Worm (Caenorhabditis elegans) whole organism, L4 larva: ENCODE data around the gene C41G6.12.

Source experiments
- F26F4.8 ChIP-seq: fragments of 200-800 bp; sonication (Bioruptor generic); conservative IDR thresholded peaks from 2 replicates; pipeline ENCODE4 v1.3.6; 2022; ENCODE audit warnings: missing genetic modification characterization, missing compliant biosample characterization
- F49E8.2 ChIP-seq: sonication (generic microtip); optimal IDR thresholded peaks from 2 replicates; lab custom pipeline; 2016; ENCODE audit warnings: missing compliant biosample characterization, mild to moderate bottlenecking, missing genetic modification characterization, borderline replicate concordance
- R02D3.7 ChIP-seq: fragments of 150-350 bp; sonication (generic microtip); optimal IDR thresholded peaks from 3 replicates; lab custom pipeline; 2014; ENCODE audit warnings: missing biosample characterization, missing genetic modification characterization
- T20F7.1 ChIP-seq: fragments of 200-800 bp; sonication (Bioruptor generic); optimal IDR thresholded peaks from 2 replicates; lab custom pipeline; 2018; ENCODE audit warnings: mild to moderate bottlenecking, missing genetic modification characterization, missing compliant biosample characterization
- Y105C5A.15 ChIP-seq: fragments of 200-800 bp; sonication (Bioruptor generic); IDR thresholded peaks from 2 replicates; pipeline ENCODE4 v1.3.6; 2022; ENCODE audit warnings: missing genetic modification characterization, missing compliant biosample characterization
- Y48G9A.11 ChIP-seq: fragments of 200-800 bp; sonication (Bioruptor generic); IDR thresholded peaks from 2 replicates; pipeline ENCODE4 v1.3.6; 2022; ENCODE audit warnings: missing genetic modification reagents, missing genetic modification characterization, missing compliant biosample characterization
- ZK337.2 ChIP-seq: fragments of 200-800 bp; sonication (Bioruptor generic); IDR thresholded peaks from 2 replicates; pipeline ENCODE4 v1.3.6; 2022; ENCODE audit warnings: missing genetic modification reagents, missing genetic modification characterization, missing compliant biosample characterization
- ZK546.5 ChIP-seq, 2 experiments: sonication (generic microtip); optimal IDR thresholded peaks; 2 replicates each; lab custom pipeline; 2017; ENCODE audit warnings: missing biosample characterization in 2 of 2, missing genetic modification characterization in 2 of 2
- aha-1 ChIP-seq: fragments of 150-350 bp; peaks from one replicate; lab custom pipeline; 2014; ENCODE audit warnings: missing biosample characterization, missing genetic modification characterization
- attf-4 ChIP-seq: sonication (generic microtip); optimal IDR thresholded peaks from 3 replicates; lab custom pipeline; 2017; ENCODE audit warnings: missing biosample characterization, missing genetic modification characterization
- ceh-28 ChIP-seq: fragments of 150-350 bp; optimal IDR thresholded peaks from 2 replicates; lab custom pipeline; 2014; ENCODE audit warnings: missing biosample characterization, missing genetic modification reagents, missing genetic modification characterization
- ceh-44 ChIP-seq: fragments of 200-800 bp; sonication (Bioruptor generic); IDR thresholded peaks from 2 replicates; pipeline ENCODE4 v1.3.6; 2022; ENCODE audit warnings: missing genetic modification reagents, missing genetic modification characterization, missing compliant biosample characterization
- ceh-62 ChIP-seq: sonication (generic microtip); optimal IDR thresholded peaks from 2 replicates; lab custom pipeline; 2017; ENCODE audit warnings: missing biosample characterization, missing genetic modification characterization
- ces-1 ChIP-seq: fragments of 150-350 bp; sonication (generic microtip); optimal IDR thresholded peaks from 4 replicates; lab custom pipeline; 2014; ENCODE audit warnings: missing biosample characterization, missing genetic modification reagents, missing genetic modification characterization
- ctbp-1 ChIP-seq: fragments of 200-800 bp; sonication (Bioruptor generic); IDR thresholded peaks from 2 replicates; pipeline ENCODE4 v1.3.6; 2022; ENCODE audit warnings: missing genetic modification reagents, missing genetic modification characterization, missing compliant biosample characterization
- daf-16 ChIP-seq, 3 experiments: sonication (generic microtip); optimal IDR thresholded peaks; 2 replicates each; lab custom pipeline; 2016 to 2017; ENCODE audit warnings: missing genetic modification characterization in 3 of 3, missing genetic modification reagents in 3 of 3, mild to moderate bottlenecking in 2 of 3, missing compliant biosample characterization in 2 of 3, missing biosample characterization in 1 of 3, moderate library complexity in 1 of 3
- dmd-6 ChIP-seq: fragments of 200-800 bp; sonication (Bioruptor generic); IDR thresholded peaks from 2 replicates; pipeline ENCODE4 v1.3.6; 2022; ENCODE audit warnings: missing genetic modification reagents, missing genetic modification characterization, missing compliant biosample characterization
- dpl-1 ChIP-seq: fragments of 150-350 bp; optimal IDR thresholded peaks from 2 replicates; lab custom pipeline; 2014; ENCODE audit warnings: missing biosample characterization, missing genetic modification reagents, missing genetic modification characterization
- duxl-1 ChIP-seq: sonication (generic microtip); optimal IDR thresholded peaks from 2 replicates; lab custom pipeline; 2016; ENCODE audit warnings: mild to moderate bottlenecking, missing genetic modification characterization, moderate library complexity, missing compliant biosample characterization; ENCODE audit not compliant: poor library complexity
- dve-1 ChIP-seq: sonication (generic microtip); optimal IDR thresholded peaks from 2 replicates; lab custom pipeline; 2017; ENCODE audit warnings: antibody characterized with exemption, mild to moderate bottlenecking, missing genetic modification characterization, missing compliant biosample characterization; ENCODE audit not compliant: insufficient read depth
- egl-43 ChIP-seq: fragments of 200-800 bp; sonication (Bioruptor generic); IDR thresholded peaks from 2 replicates; pipeline ENCODE4 v1.3.6; 2022; ENCODE audit warnings: missing genetic modification reagents, missing genetic modification characterization, missing compliant biosample characterization
- fkh-10 ChIP-seq: fragments of 150-350 bp; optimal IDR thresholded peaks from 2 replicates; lab custom pipeline; 2014; ENCODE audit warnings: missing biosample characterization, missing genetic modification reagents, missing genetic modification characterization
- fos-1 ChIP-seq: fragments of 150-350 bp; optimal IDR thresholded peaks from 2 replicates; lab custom pipeline; 2014; ENCODE audit warnings: missing biosample characterization, missing genetic modification characterization
- hlh-11 ChIP-seq: fragments of 200-800 bp; sonication (Bioruptor generic); optimal IDR thresholded peaks from 2 replicates; lab custom pipeline; 2018; ENCODE audit warnings: mild to moderate bottlenecking, missing genetic modification characterization, missing compliant biosample characterization
- hlh-30 ChIP-seq: sonication (generic microtip); optimal IDR thresholded peaks from 2 replicates; lab custom pipeline; 2017; ENCODE audit warnings: antibody characterized with exemption, mild to moderate bottlenecking, missing genetic modification characterization, missing compliant biosample characterization; ENCODE audit not compliant: insufficient read depth
- lin-1 ChIP-seq: fragments of 200-800 bp; sonication (Bioruptor generic); IDR thresholded peaks from 2 replicates; pipeline ENCODE4 v1.3.6; 2022; ENCODE audit warnings: missing genetic modification reagents, missing genetic modification characterization, missing compliant biosample characterization
- lin-15B ChIP-seq: fragments of 150-350 bp; sonication (generic microtip); optimal IDR thresholded peaks from 3 replicates; lab custom pipeline; 2014; ENCODE audit warnings: missing biosample characterization, missing genetic modification characterization
- lin-29 ChIP-seq: fragments of 200-800 bp; sonication (Bioruptor generic); IDR thresholded peaks from 2 replicates; pipeline ENCODE4 v1.3.6; 2022; ENCODE audit warnings: missing genetic modification reagents, missing genetic modification characterization, missing compliant biosample characterization
- lin-38 ChIP-seq: fragments of 200-800 bp; sonication (Bioruptor generic); IDR thresholded peaks from 2 replicates; pipeline ENCODE4 v1.3.6; 2022; ENCODE audit warnings: missing genetic modification reagents, missing genetic modification characterization, missing compliant biosample characterization
- lsy-2 ChIP-seq, 2 experiments: fragments of 150-350 bp in 1 of 2; sonication (generic microtip) in 1 of 2; optimal IDR thresholded peaks; 2 replicates each; lab custom pipeline; 2014 to 2017; ENCODE audit warnings: missing biosample characterization in 2 of 2, missing genetic modification characterization in 2 of 2
- madf-9 ChIP-seq: fragments of 200-800 bp; sonication (Bioruptor generic); conservative IDR thresholded peaks from 2 replicates; pipeline ENCODE4 v1.3.6; 2022; ENCODE audit warnings: missing genetic modification reagents, missing genetic modification characterization, missing compliant biosample characterization
- mdl-1 ChIP-seq, 2 experiments: fragments of 150-350 bp in 1 of 2; sonication (generic microtip) in 1 of 2; optimal IDR thresholded peaks; 2 replicates each; lab custom pipeline; 2014 to 2017; ENCODE audit warnings: missing biosample characterization in 2 of 2, missing genetic modification characterization in 2 of 2
- mdt-29 ChIP-seq: fragments of 200-800 bp; sonication (Bioruptor generic); IDR thresholded peaks from 2 replicates; pipeline ENCODE4 v1.3.6; 2022; ENCODE audit warnings: missing genetic modification reagents, missing genetic modification characterization, missing compliant biosample characterization
- nhr-10 ChIP-seq: fragments of 150-350 bp; optimal IDR thresholded peaks from 2 replicates; lab custom pipeline; 2014; ENCODE audit warnings: missing biosample characterization, missing genetic modification characterization
- nhr-102 ChIP-seq: sonication (generic microtip); optimal IDR thresholded peaks from 2 replicates; lab custom pipeline; 2016; ENCODE audit warnings: mild to moderate bottlenecking, missing genetic modification characterization, moderate library complexity, missing compliant biosample characterization
- nhr-11 ChIP-seq: fragments of 150-350 bp; optimal IDR thresholded peaks from 2 replicates; lab custom pipeline; 2014; ENCODE audit warnings: missing biosample characterization, missing genetic modification characterization
- nhr-25 ChIP-seq: sonication (generic microtip); optimal IDR thresholded peaks from 2 replicates; lab custom pipeline; 2017; ENCODE audit warnings: missing genetic modification characterization, mild to moderate bottlenecking, missing compliant biosample characterization, antibody characterized with exemption, moderate library complexity, borderline replicate concordance; ENCODE audit not compliant: insufficient read depth
- nhr-28 ChIP-seq: fragments of 150-350 bp; optimal IDR thresholded peaks from 2 replicates; lab custom pipeline; 2014; ENCODE audit warnings: missing biosample characterization, missing genetic modification characterization
- nhr-6 ChIP-seq: fragments of 150-350 bp; optimal IDR thresholded peaks from 2 replicates; lab custom pipeline; 2014; ENCODE audit warnings: missing biosample characterization, missing genetic modification characterization
- nhr-76 ChIP-seq: fragments of 150-350 bp; optimal IDR thresholded peaks from 2 replicates; lab custom pipeline; 2014; ENCODE audit warnings: missing biosample characterization, missing genetic modification characterization
- php-3 ChIP-seq: fragments of 200-800 bp; sonication (Bioruptor generic); IDR thresholded peaks from 2 replicates; pipeline ENCODE4 v1.3.6; 2022; ENCODE audit warnings: missing genetic modification reagents, missing genetic modification characterization, missing compliant biosample characterization
- rbr-2 ChIP-seq: sonication (generic microtip); optimal IDR thresholded peaks from 2 replicates; lab custom pipeline; 2016; ENCODE audit warnings: missing genotype, missing genetic modification characterization, missing compliant biosample characterization
- sdz-12 ChIP-seq: fragments of 200-800 bp; sonication (Bioruptor generic); optimal IDR thresholded peaks from 2 replicates; lab custom pipeline; 2018; ENCODE audit warnings: mild to moderate bottlenecking, missing genetic modification characterization, missing compliant biosample characterization
- spr-1 ChIP-seq: sonication (generic microtip); optimal IDR thresholded peaks from 2 replicates; lab custom pipeline; 2016; ENCODE audit warnings: mild to moderate bottlenecking, missing genetic modification characterization, missing compliant biosample characterization
- unc-39 ChIP-seq: sonication (generic microtip); optimal IDR thresholded peaks from 2 replicates; lab custom pipeline; 2017; ENCODE audit warnings: missing biosample characterization, missing genetic modification characterization
- unc-62 ChIP-seq, 3 experiments: fragments of 150-350 bp in 1 of 3; sonication (generic microtip); optimal IDR thresholded peaks in 2 of 3; peaks in 1 of 3; 1 replicate in 1 of 3; 2 replicates in 2 of 3; lab custom pipeline; 2014 to 2017; ENCODE audit warnings: missing biosample characterization in 3 of 3, missing genetic modification characterization in 3 of 3, missing genetic modification reagents in 3 of 3, missing genotype in 1 of 3
- vab-7 ChIP-seq: fragments of 200-800 bp; sonication (Bioruptor generic); IDR thresholded peaks from 2 replicates; pipeline ENCODE4 v1.3.6; 2022; ENCODE audit warnings: missing genetic modification reagents, missing genetic modification characterization, missing compliant biosample characterization
- zfp-3 ChIP-seq: fragments of 200-800 bp; sonication (Bioruptor generic); conservative IDR thresholded peaks from 2 replicates; pipeline ENCODE4 v1.3.6; 2022; ENCODE audit warnings: missing genetic modification reagents, missing genetic modification characterization, missing compliant biosample characterization
- ztf-7 ChIP-seq: fragments of 150-350 bp; optimal IDR thresholded peaks from 2 replicates; lab custom pipeline; 2014; ENCODE audit warnings: missing biosample characterization, missing genetic modification characterization

The C41G6.12 gene

ce11 chrV:15190903-15191302 is 16.7 kb downstream of the C41G6.12 start, which contains the start of gene Y75B12B.11 (continued):
- TF ChIP-seq lin-1 (GFP tag; lab: Robert Waterston, UW): peak; percentile 96
- TF ChIP-seq duxl-1 (tag; lab: Kevin White, UChicago): peak; percentile 84
- TF ChIP-seq unc-39 (tag; lab: Kevin White, UChicago): no peak
- TF ChIP-seq ceh-44 (GFP tag; lab: Robert Waterston, UW): peak; percentile 95
- TF ChIP-seq R02D3.7: no peak
- no peak for TF ChIP-seq ceh-62 (tag; lab: Kevin White, UChicago)
- peak; percentile 78 for TF ChIP-seq hlh-30 (tag; lab: Kevin White, UChicago)
- peak; percentile 99 for TF ChIP-seq egl-43 (GFP tag; lab: Robert Waterston, UW)
- TF ChIP-seq lin-38 (GFP tag; lab: Robert Waterston, UW): peak; percentile 96
- TF ChIP-seq zfp-3: peak; percentile 92
- TF ChIP-seq madf-9: peak; percentile 91
- TF ChIP-seq lin-29 (GFP tag; lab: Robert Waterston, UW): peak; percentile 85
- TF ChIP-seq sdz-12: peak; percentile 91
- TF ChIP-seq daf-16 (GFP tag; optimal IDR thresholded peaks at IDR 0.05; lab: Kevin White, UChicago): peak; percentile 88 to 98
- peak; percentile 84 for TF ChIP-seq daf-16 (tag; optimal IDR thresholded peaks at IDR 0.05; lab: Kevin White, UChicago)
- TF ChIP-seq Y105C5A.15 (GFP tag; lab: Robert Waterston, UW): peak; percentile 94
- peak; percentile 98 for TF ChIP-seq aha-1 (tag; lab: Kevin White, UChicago)
- TF ChIP-seq mdl-1 (tag; optimal IDR thresholded peaks at IDR 0.05; lab: Kevin White, UChicago): no peak
- TF ChIP-seq vab-7 (GFP tag; lab: Robert Waterston, UW): peak; percentile 98
- TF ChIP-seq dpl-1 (GFP tag; lab: Kevin White, UChicago): peak; percentile 68

- peak; percentile 59 for TF ChIP-seq nhr-28
- no peak for TF ChIP-seq fos-1 (tag; lab: Kevin White, UChicago)
- peak; percentile 41 for TF ChIP-seq nhr-102 (tag; lab: Kevin White, UChicago)
- TF ChIP-seq T20F7.1 (GFP tag; lab: Kevin White, UChicago): peak; percentile 77
- TF ChIP-seq Y48G9A.11 (GFP tag; lab: Robert Waterston, UW): no peak
- no peak for TF ChIP-seq ceh-28 (tag; lab: Kevin White, UChicago)
- TF ChIP-seq nhr-11 (tag; lab: Kevin White, UChicago): peak; percentile 69
- no peak for TF ChIP-seq ZK337.2
- TF ChIP-seq ces-1 (GFP tag; lab: Kevin White, UChicago): no peak
- TF ChIP-seq nhr-76 (tag; lab: Kevin White, UChicago): no peak
- peak; percentile 46 for TF ChIP-seq lin-15B
- TF ChIP-seq attf-4 (tag; lab: Kevin White, UChicago): no peak
- TF ChIP-seq rbr-2: peak; percentile 81
- TF ChIP-seq unc-62 (GFP tag; optimal IDR thresholded peaks at IDR 0.05 in 1 of 2; lab: Kevin White, UChicago): peak in 1 of 2 experiments; percentile 85
- no peak for TF ChIP-seq unc-62 (tag; optimal IDR thresholded peaks at IDR 0.05; lab: Kevin White, UChicago)
- no peak for TF ChIP-seq F26F4.8 (GFP tag; lab: Robert Waterston, UW)
- no peak for TF ChIP-seq R02D3.7
- TF ChIP-seq ctbp-1 (GFP tag; lab: Robert Waterston, UW): peak; percentile 67
- peak; percentile 73 for TF ChIP-seq hlh-11 (tag; lab: Kevin White, UChicago)
- no peak for TF ChIP-seq nhr-10 (tag; lab: Kevin White, UChicago)
- TF ChIP-seq egl-43 (GFP tag; lab: Robert Waterston, UW): no peak
- peak; percentile 81 for TF ChIP-seq fkh-10 (GFP tag; lab: Kevin White, UChicago)
- TF ChIP-seq F49E8.2 (tag; lab: Kevin White, UChicago): no peak
- no peak for TF ChIP-seq ZK546.5 (tag; optimal IDR thresholded peaks at IDR 0.05; lab: Kevin White, UChicago)
- no peak for TF ChIP-seq spr-1 (tag; lab: Kevin White, UChicago)
- peak; percentile 66 for TF ChIP-seq dmd-6 (GFP tag; lab: Robert Waterston, UW)
- TF ChIP-seq mdt-29 (GFP tag; lab: Robert Waterston, UW): 0 out of 2 replicates have a peak, but pooled peaks have one; percentile 20
- peak; percentile 32 to 94 for TF ChIP-seq lsy-2 (tag; optimal IDR thresholded peaks at IDR 0.05; lab: Kevin White, UChicago)
- TF ChIP-seq ztf-7 (tag; lab: Kevin White, UChicago): peak; percentile 63
- TF ChIP-seq nhr-25 (tag; lab: Kevin White, UChicago): peak; percentile 28
- peak; percentile 79 for TF ChIP-seq hlh-30 (tag; lab: Kevin White, UChicago)
- TF ChIP-seq php-3 (GFP tag; lab: Robert Waterston, UW): no peak
- peak; percentile 99 for TF ChIP-seq nhr-6 (tag; lab: Kevin White, UChicago)
- TF ChIP-seq dve-1 (tag; lab: Kevin White, UChicago): peak; percentile 92
These were observed 18.0 kb downstream of the C41G6.12 start, which contains the start of gene cyn-3 for ce11 chrV:15189567-15189966. TSS of gene cyn-3 (plus strand) at chrV:15189927.
